Worm (Caenorhabditis elegans) whole organism, L2 larva: Measurements from ENCODE around the gene Y43F8C.3.

Experiments
- aly-2 ChIP-seq: fragments of 150-350 bp; optimal IDR thresholded peaks from 2 replicates; lab custom pipeline; 2014; ENCODE audit warnings: missing biosample characterization, missing genetic modification characterization
- blmp-1 ChIP-seq: sonication (generic microtip); optimal IDR thresholded peaks from 2 replicates; lab custom pipeline; 2017; ENCODE audit warnings: missing genetic modification characterization, mild to moderate bottlenecking, missing compliant biosample characterization, antibody characterized with exemption, moderate library complexity; ENCODE audit not compliant: insufficient read depth
- ceh-82 ChIP-seq: fragments of 150-350 bp; optimal IDR thresholded peaks from 2 replicates; lab custom pipeline; 2014; ENCODE audit warnings: missing biosample characterization, missing genetic modification characterization
- lin-13 ChIP-seq: fragments of 150-350 bp; optimal IDR thresholded peaks from 2 replicates; lab custom pipeline; 2014; ENCODE audit warnings: missing biosample characterization, missing genetic modification reagents, missing genetic modification characterization
- lsy-2 ChIP-seq, 2 experiments: fragments of 150-350 bp in 1 of 2; sonication (generic microtip) in 1 of 2; optimal IDR thresholded peaks; 2 replicates each; lab custom pipeline; 2014 to 2017; ENCODE audit warnings: missing biosample characterization in 2 of 2, missing genetic modification characterization in 2 of 2
- mdl-1 ChIP-seq, 2 experiments: fragments of 150-350 bp in 1 of 2; sonication (generic microtip) in 1 of 2; optimal IDR thresholded peaks; 2 replicates each; lab custom pipeline; 2017; ENCODE audit warnings: missing biosample characterization in 2 of 2, missing genetic modification characterization in 2 of 2
- nhr-11 ChIP-seq: fragments of 150-350 bp; optimal IDR thresholded peaks from 2 replicates; lab custom pipeline; 2014; ENCODE audit warnings: missing biosample characterization, missing genetic modification characterization
- nhr-21 ChIP-seq: fragments of 150-350 bp; optimal IDR thresholded peaks from 2 replicates; lab custom pipeline; 2014; ENCODE audit warnings: missing biosample characterization, missing genetic modification characterization
- nhr-77 ChIP-seq: fragments of 150-350 bp; optimal IDR thresholded peaks from 2 replicates; lab custom pipeline; 2014; ENCODE audit warnings: missing biosample characterization, missing genetic modification characterization
- snpc-4 ChIP-seq: fragments of 150-350 bp; optimal IDR thresholded peaks from 2 replicates; lab custom pipeline; 2014; ENCODE audit warnings: missing biosample characterization, missing genetic modification characterization
- unc-62 ChIP-seq: fragments of 150-350 bp; optimal IDR thresholded peaks from 2 replicates; lab custom pipeline; 2014; ENCODE audit warnings: missing biosample characterization, missing genetic modification reagents, missing genetic modification characterization
- ztf-11 ChIP-seq: sonication (generic microtip); optimal IDR thresholded peaks from 2 replicates; lab custom pipeline; 2017; ENCODE audit warnings: missing biosample characterization, missing genetic modification characterization

ce11 chrV:19613161-19613560, 9.3 kb downstream of the Y43F8C.3 start, which contains the start of gene nlp-26:
- TF ChIP-seq nhr-77 (tag; lab: Kevin White, UChicago) = no peak
- TF ChIP-seq unc-62 (GFP tag; lab: Kevin White, UChicago) = no peak
- TF ChIP-seq lsy-2 (tag; optimal IDR thresholded peaks at IDR 0.05; lab: Kevin White, UChicago) = no peak
- no peak for TF ChIP-seq ceh-82
- TF ChIP-seq blmp-1 (tag; lab: Kevin White, UChicago) = no peak
- no peak for TF ChIP-seq aly-2 (tag; lab: Kevin White, UChicago)
- TF ChIP-seq ztf-11 = no peak
- no peak for TF ChIP-seq snpc-4
- no peak for TF ChIP-seq nhr-11 (tag; lab: Kevin White, UChicago)
- no peak for TF ChIP-seq mdl-1 (tag; optimal IDR thresholded peaks at IDR 0.05; lab: Kevin White, UChicago)
- TF ChIP-seq lin-13 (GFP tag; lab: Kevin White, UChicago) = no peak
- no peak for TF ChIP-seq nhr-21 (tag; lab: Kevin White, UChicago)
